Worm (Caenorhabditis elegans) whole organism, midembryonic: ENCODE measurements around the gene R05D8.9.

Experiments used
- flt-1 ChIP-seq: fragments of 200-800 bp; sonication (Bioruptor generic); IDR thresholded peaks from 2 replicates; pipeline ENCODE4 v1.3.6; 2022; ENCODE audit warnings: missing genetic modification characterization, missing compliant biosample characterization
- klf-2 ChIP-seq: fragments of 200-800 bp; sonication (Bioruptor generic); conservative IDR thresholded peaks from 2 replicates; pipeline ENCODE4 v1.3.6; 2022; ENCODE audit warnings: missing genetic modification reagents, missing genetic modification characterization, missing compliant biosample characterization
- ref-1 ChIP-seq: fragments of 200-800 bp; sonication (Bioruptor generic); conservative IDR thresholded peaks from 2 replicates; pipeline ENCODE4 v1.3.6; 2022; ENCODE audit warnings: missing genetic modification reagents, missing genetic modification characterization, missing compliant biosample characterization
- ztf-23 ChIP-seq: fragments of 200-800 bp; sonication (Bioruptor generic); IDR thresholded peaks from 2 replicates; pipeline ENCODE4 v1.3.6; 2022; ENCODE audit warnings: missing genetic modification reagents, missing genetic modification characterization, missing compliant biosample characterization

ce11 chrV:2795998-2796397 lies 28.6 kb upstream of the R05D8.9 start, which contains the start of gene F54E2.2:
- TF ChIP-seq klf-2 (GFP tag; lab: Robert Waterston, UW), result no peak
- TF ChIP-seq flt-1 (GFP tag; lab: Robert Waterston, UW), result no peak
- no peak for TF ChIP-seq ref-1 (GFP tag; lab: Robert Waterston, UW)
- no peak for TF ChIP-seq ztf-23 (GFP tag; lab: Robert Waterston, UW)
